Worm (Caenorhabditis elegans): ENCODE results near the gene peb-1.

DNA sequence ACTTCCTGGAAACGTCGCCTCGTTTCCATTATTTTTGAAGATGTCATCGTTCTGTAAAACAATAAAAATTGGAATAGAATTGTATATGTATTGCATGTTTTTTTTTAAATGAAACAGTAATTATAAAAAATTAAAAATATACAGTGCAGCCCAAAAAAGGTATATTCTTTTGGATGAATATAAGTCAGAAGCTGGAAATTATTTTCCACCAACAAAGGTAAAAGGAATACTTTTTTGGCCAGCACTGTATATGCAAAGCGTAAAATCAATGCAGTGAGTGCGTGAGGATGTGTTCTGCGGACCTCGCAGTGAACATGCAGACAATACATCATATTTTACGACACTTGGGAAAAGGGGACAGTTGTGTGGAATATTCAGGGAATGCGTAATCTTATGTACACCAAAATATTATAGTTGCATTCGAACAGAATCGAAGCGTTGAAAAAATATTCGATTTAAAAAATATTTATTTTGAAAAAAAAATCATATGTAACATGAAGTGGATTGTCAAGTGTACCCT is 34.4 kb upstream of the peb-1 start, which contains the start of gene F48B9.8:
- TF ChIP-seq ref-1 (GFP tag; conservative IDR thresholded peaks at IDR 0.05) (no peak), ztf-23 (GFP tag; IDR thresholded peaks at IDR 0.05) (no peak), flt-1 (GFP tag; IDR thresholded peaks at IDR 0.05) (no peak), ztf-29 (GFP tag; IDR thresholded peaks at IDR 0.05) (no peak), tab-1 (GFP tag; IDR thresholded peaks at IDR 0.05) (no peak), med-1 (GFP tag; optimal IDR thresholded peaks at IDR 0.05; ENCODE audit: insufficient read depth) (no peak), cog-1 (tag; optimal IDR thresholded peaks at IDR 0.05) (no peak)

Measured in whole organism, midembryonic.